Worm (Caenorhabditis elegans) whole organism, L4/young adult: Measurements from ENCODE around the gene ins-12.

Experiments
- W03F9.2 ChIP-seq: fragments of 150-350 bp; optimal IDR thresholded peaks from 2 replicates; lab custom pipeline; 2014; ENCODE audit warnings: missing biosample characterization, missing genetic modification characterization
- dao-5 ChIP-seq: sonication (generic microtip); optimal IDR thresholded peaks from 2 replicates; lab custom pipeline; 2016; ENCODE audit warnings: missing genotype, missing genetic modification characterization, moderate library complexity, missing compliant biosample characterization
- him-1 ChIP-seq: sonication (generic microtip); optimal IDR thresholded peaks from 2 replicates; lab custom pipeline; 2016; ENCODE audit warnings: missing genotype, missing genetic modification reagents, missing genetic modification characterization, missing compliant biosample characterization

- no peak for TF ChIP-seq him-1 (tag; lab: Kevin White, UChicago)
- TF ChIP-seq W03F9.2 (tag; lab: Kevin White, UChicago), result no peak
- TF ChIP-seq dao-5 (tag; lab: Kevin White, UChicago), result no peak
Measured at ce11 chrII:5533642-5534041, 20.8 kb upstream of the ins-12 start, which contains the start of gene hlh-26.
